1 fruit fly cellular context compared by ENCODE assay signal in the genomic region with DNA sequence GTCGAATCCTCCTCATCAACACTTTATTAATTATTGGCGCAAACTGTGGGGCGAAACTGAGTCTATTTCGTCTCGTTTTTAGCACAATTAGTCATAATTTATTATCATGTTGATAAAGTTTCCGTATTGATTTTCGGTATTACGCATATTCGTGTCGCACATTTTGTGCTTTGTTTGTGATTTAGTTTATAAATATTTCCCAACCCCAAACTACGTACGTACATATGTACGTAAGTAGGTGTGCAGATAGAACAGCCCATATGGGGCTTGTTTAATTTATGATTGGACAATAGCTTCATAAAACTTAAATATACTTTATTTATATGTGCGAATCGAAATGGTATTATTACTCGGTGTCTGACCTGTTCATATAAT.
A peak's percentile ranks its signal among the peaks of the same experiment; 100 is the strongest.
TF ChIP-seq lines count a peak whose summit lies in the region.

No protein-coding gene starts in this region.

TF ChIP-seq in whole organism, embryonic, 481 proteins besides CTCF, POLR2A, EP300 and RAD21 (continued from another document and continues in another):
- no peak for TF ChIP-seq row (GFP tag; IDR thresholded peaks at IDR 0.05; lab: Robert Waterston, UW)
- TF ChIP-seq HHEX (GFP tag; optimal IDR thresholded peaks at IDR 0.05; lab: Kevin White, UChicago) = peak; percentile 55
- no peak for TF ChIP-seq CG3847 (GFP tag; IDR thresholded peaks at IDR 0.05; lab: Robert Waterston, UW)
- TF ChIP-seq kni (GFP tag; optimal IDR thresholded peaks at IDR 0.05; lab: Kevin White, UChicago) = no peak
- no peak for TF ChIP-seq CG10654 (GFP tag; optimal IDR thresholded peaks at IDR 0.05; lab: Kevin White, UChicago)
- no peak for TF ChIP-seq D19B (GFP tag; optimal IDR thresholded peaks at IDR 0.05; lab: Kevin White, UChicago)
- no peak for TF ChIP-seq run (tag; optimal IDR thresholded peaks at IDR 0.05; lab: Kevin White, UChicago)
- TF ChIP-seq CG6654 (GFP tag; optimal IDR thresholded peaks at IDR 0.05; lab: Kevin White, UChicago) = no peak
- TF ChIP-seq ftz-f1 (GFP tag; optimal IDR thresholded peaks at IDR 0.05; lab: Kevin White, UChicago) = no peak
- no peak for TF ChIP-seq HLH4C (GFP tag; IDR thresholded peaks at IDR 0.05; lab: Robert Waterston, UW; ENCODE audit: partially characterized antibody)
- TF ChIP-seq ase (GFP tag; IDR thresholded peaks at IDR 0.05; lab: Robert Waterston, UW) = no peak
- no peak for TF ChIP-seq CG7271 (tag; optimal IDR thresholded peaks at IDR 0.05; lab: Kevin White, UChicago)
- TF ChIP-seq CG33213 (GFP tag; optimal IDR thresholded peaks at IDR 0.05; lab: Kevin White, UChicago) = no peak
- no peak for TF ChIP-seq zen2 (GFP tag; IDR thresholded peaks at IDR 0.05; lab: Robert Waterston, UW; ENCODE audit: partially characterized antibody)
- no peak for TF ChIP-seq repo (GFP tag; optimal IDR thresholded peaks at IDR 0.05; lab: Kevin White, UChicago)
- TF ChIP-seq ATbp (GFP tag; optimal IDR thresholded peaks at IDR 0.05; lab: Kevin White, UChicago) = no peak
- TF ChIP-seq tna (GFP tag; IDR thresholded peaks at IDR 0.05; lab: Robert Waterston, UW; ENCODE audit: partially characterized antibody) = no peak
- no peak for TF ChIP-seq ttk (GFP tag; IDR thresholded peaks at IDR 0.05; lab: Robert Waterston, UW)
- no peak for TF ChIP-seq bab2 (GFP tag; optimal IDR thresholded peaks at IDR 0.05; lab: Kevin White, UChicago)
- TF ChIP-seq CG15011 (GFP tag; optimal IDR thresholded peaks at IDR 0.05; lab: Kevin White, UChicago) = no peak
- TF ChIP-seq slbo (GFP tag; IDR thresholded peaks at IDR 0.05; lab: Robert Waterston, UW) = no peak; the same call in 1 of the 2 replicates
- TF ChIP-seq CG17612 (GFP tag; IDR thresholded peaks at IDR 0.05; lab: Robert Waterston, UW) = no peak
- TF ChIP-seq tin (GFP tag; optimal IDR thresholded peaks at IDR 0.05; lab: Kevin White, UChicago) = no peak
- no peak for TF ChIP-seq CG4707 (GFP tag; optimal IDR thresholded peaks at IDR 0.05; lab: Kevin White, UChicago)
- TF ChIP-seq dati (GFP tag; IDR thresholded peaks at IDR 0.05; lab: Robert Waterston, UW) = no peak
- no peak for TF ChIP-seq CG15696 (tag; optimal IDR thresholded peaks at IDR 0.05; lab: Kevin White, UChicago)
- no peak for TF ChIP-seq NK7.1 (GFP tag; optimal IDR thresholded peaks at IDR 0.05; lab: Kevin White, UChicago)
- TF ChIP-seq CG6272 (GFP tag; IDR thresholded peaks at IDR 0.05; lab: Robert Waterston, UW) = no peak
- peak; percentile 47 for TF ChIP-seq CG15514 (GFP tag; optimal IDR thresholded peaks at IDR 0.05; lab: Kevin White, UChicago)
- TF ChIP-seq Antp (GFP tag; optimal IDR thresholded peaks at IDR 0.05; lab: Kevin White, UChicago) = no peak
- peak; percentile 26 for TF ChIP-seq CG12769 (tag; optimal IDR thresholded peaks at IDR 0.05; lab: Kevin White, UChicago)
- no peak for TF ChIP-seq luna (GFP tag; optimal IDR thresholded peaks at IDR 0.05; lab: Kevin White, UChicago)
- no peak for TF ChIP-seq crc (GFP tag; optimal IDR thresholded peaks at IDR 0.05; lab: Kevin White, UChicago)
- TF ChIP-seq sc (optimal IDR thresholded peaks at IDR 0.05; lab: Kevin White, UChicago) = no peak
- no peak for TF ChIP-seq sc (GFP tag; optimal IDR thresholded peaks at IDR 0.05; lab: Kevin White, UChicago)
- TF ChIP-seq ems (GFP tag; optimal IDR thresholded peaks at IDR 0.05; lab: Kevin White, UChicago) = no peak
- no peak for TF ChIP-seq CG7839 (tag; optimal IDR thresholded peaks at IDR 0.05; lab: Kevin White, UChicago)
- no peak for TF ChIP-seq tio (GFP tag; optimal IDR thresholded peaks at IDR 0.05; lab: Kevin White, UChicago)
- no peak for TF ChIP-seq CG4404 (GFP tag; IDR thresholded peaks at IDR 0.05; lab: Robert Waterston, UW)
- no peak for TF ChIP-seq CG14710 (tag; optimal IDR thresholded peaks at IDR 0.05; lab: Kevin White, UChicago)
- TF ChIP-seq so (GFP tag; IDR thresholded peaks at IDR 0.05; lab: Robert Waterston, UW) = no peak
- TF ChIP-seq tx (GFP tag; optimal IDR thresholded peaks at IDR 0.05; lab: Kevin White, UChicago) = no peak
- TF ChIP-seq ci (GFP tag; IDR thresholded peaks at IDR 0.05; lab: Robert Waterston, UW) = no peak
- no peak for TF ChIP-seq tap (tag; optimal IDR thresholded peaks at IDR 0.05; lab: Kevin White, UChicago)
- TF ChIP-seq ssp (GFP tag; IDR thresholded peaks at IDR 0.05; lab: Robert Waterston, UW) = no peak
- TF ChIP-seq Kr (GFP tag; optimal IDR thresholded peaks at IDR 0.05; lab: Kevin White, UChicago) = no peak
- no peak for TF ChIP-seq jigr1 (GFP tag; IDR thresholded peaks at IDR 0.05; lab: Robert Waterston, UW)
- no peak for TF ChIP-seq da (GFP tag; optimal IDR thresholded peaks at IDR 0.05; lab: Kevin White, UChicago)
- 0 out of 3 replicates have a peak, but pooled peaks have one; percentile 5 for TF ChIP-seq gce (GFP tag; IDR thresholded peaks at IDR 0.05; lab: Robert Waterston, UW)
- TF ChIP-seq CG7786 (GFP tag; optimal IDR thresholded peaks at IDR 0.05; lab: Kevin White, UChicago) = no peak
- TF ChIP-seq CG6254 (GFP tag; optimal IDR thresholded peaks at IDR 0.05; lab: Kevin White, UChicago) = no peak
- TF ChIP-seq lab (GFP tag; optimal IDR thresholded peaks at IDR 0.05; lab: Kevin White, UChicago) = peak; percentile 56
- TF ChIP-seq stc (GFP tag; IDR thresholded peaks at IDR 0.05; lab: Robert Waterston, UW) = no peak
- no peak for TF ChIP-seq sima (GFP tag; optimal IDR thresholded peaks at IDR 0.05; lab: Kevin White, UChicago)
- no peak for TF ChIP-seq Ets65A (GFP tag; lab: Kevin White, UChicago)
- TF ChIP-seq Stat92E (GFP tag; optimal IDR thresholded peaks at IDR 0.05; lab: Kevin White, UChicago) = no peak
- no peak for TF ChIP-seq CG4820 (GFP tag; optimal IDR thresholded peaks at IDR 0.05; lab: Kevin White, UChicago)
- TF ChIP-seq Opbp (GFP tag; IDR thresholded peaks at IDR 0.05; lab: Robert Waterston, UW; ENCODE audit: partially characterized antibody) = no peak
- TF ChIP-seq Drgx (GFP tag; IDR thresholded peaks at IDR 0.05; lab: Robert Waterston, UW) = no peak
- TF ChIP-seq nau (GFP tag; optimal IDR thresholded peaks at IDR 0.05; lab: Kevin White, UChicago) = no peak
- no peak for TF ChIP-seq CG9437 (GFP tag; optimal IDR thresholded peaks at IDR 0.05; lab: Kevin White, UChicago)
- no peak for TF ChIP-seq tgo (GFP tag; IDR thresholded peaks at IDR 0.05; lab: Robert Waterston, UW)
- no peak for TF ChIP-seq CG18011 (GFP tag; optimal IDR thresholded peaks at IDR 0.05; lab: Kevin White, UChicago)
- TF ChIP-seq CG8478 (optimal IDR thresholded peaks at IDR 0.05; lab: Kevin White, UChicago) = no peak
- no peak for TF ChIP-seq CG8281 (tag; optimal IDR thresholded peaks at IDR 0.05; lab: Kevin White, UChicago)
- no peak for TF ChIP-seq CG15073 (GFP tag; optimal IDR thresholded peaks at IDR 0.05; lab: Kevin White, UChicago)
- no peak for TF ChIP-seq Fer2 (tag; optimal IDR thresholded peaks at IDR 0.05; lab: Kevin White, UChicago)
- no peak for TF ChIP-seq Ada2b (GFP tag; IDR thresholded peaks at IDR 0.05; lab: Robert Waterston, UW)
- TF ChIP-seq Bdp1 (GFP tag; optimal IDR thresholded peaks at IDR 0.05; lab: Kevin White, UChicago) = no peak
- no peak for TF ChIP-seq sna (GFP tag; IDR thresholded peaks at IDR 0.05; lab: Robert Waterston, UW; ENCODE audit: partially characterized antibody)
- no peak for TF ChIP-seq HLHmδ (GFP tag; optimal IDR thresholded peaks at IDR 0.05; lab: Kevin White, UChicago)
- no peak for TF ChIP-seq hth (optimal IDR thresholded peaks at IDR 0.05; lab: Kevin White, UChicago)
- TF ChIP-seq ewg (GFP tag; optimal IDR thresholded peaks at IDR 0.05; lab: Kevin White, UChicago) = no peak
- TF ChIP-seq CG31441 (GFP tag; IDR thresholded peaks at IDR 0.05; lab: Robert Waterston, UW) = no peak
- no peak for TF ChIP-seq croc (GFP tag; conservative IDR thresholded peaks at IDR 0.05; lab: Robert Waterston, UW)
- TF ChIP-seq gro (GFP tag; optimal IDR thresholded peaks at IDR 0.05; lab: Kevin White, UChicago) = no peak
- TF ChIP-seq C15 (GFP tag; IDR thresholded peaks at IDR 0.05; lab: Robert Waterston, UW) = no peak
- TF ChIP-seq CG3065 (GFP tag; optimal IDR thresholded peaks at IDR 0.05; lab: Kevin White, UChicago) = no peak
- no peak for TF ChIP-seq Asciz (GFP tag; optimal IDR thresholded peaks at IDR 0.05; lab: Kevin White, UChicago)
- no peak for TF ChIP-seq fd96Cb (tag; optimal IDR thresholded peaks at IDR 0.05; lab: Kevin White, UChicago)
- no peak for TF ChIP-seq Nf-YA (GFP tag; IDR thresholded peaks at IDR 0.05; lab: Robert Waterston, UW)
- TF ChIP-seq nerfin-2 (GFP tag; IDR thresholded peaks at IDR 0.05; lab: Robert Waterston, UW; ENCODE audit: partially characterized antibody) = no peak
- no peak for TF ChIP-seq sens-2 (GFP tag; IDR thresholded peaks at IDR 0.05; lab: Robert Waterston, UW)
- TF ChIP-seq crol (GFP tag; IDR thresholded peaks at IDR 0.05; lab: Robert Waterston, UW) = no peak
- no peak for TF ChIP-seq Dek (tag; optimal IDR thresholded peaks at IDR 0.05; lab: Kevin White, UChicago)
- TF ChIP-seq CG1529 (GFP tag; optimal IDR thresholded peaks at IDR 0.05; lab: Kevin White, UChicago) = no peak
- TF ChIP-seq ranshi (GFP tag; IDR thresholded peaks at IDR 0.05; lab: Robert Waterston, UW) = no peak
- no peak for TF ChIP-seq Ravus (GFP tag; IDR thresholded peaks at IDR 0.05; lab: Robert Waterston, UW)
- TF ChIP-seq wor (GFP tag; IDR thresholded peaks at IDR 0.05; lab: Robert Waterston, UW) = no peak
- no peak for TF ChIP-seq cad (GFP tag; optimal IDR thresholded peaks at IDR 0.05; lab: Kevin White, UChicago)
- TF ChIP-seq CG7357 (GFP tag; IDR thresholded peaks at IDR 0.05; lab: Robert Waterston, UW) = no peak
- no peak for TF ChIP-seq CG10565 (GFP tag; optimal IDR thresholded peaks at IDR 0.05; lab: Kevin White, UChicago)
- TF ChIP-seq zf30C (GFP tag; optimal IDR thresholded peaks at IDR 0.05; lab: Kevin White, UChicago) = no peak
- TF ChIP-seq CG18764 (GFP tag; optimal IDR thresholded peaks at IDR 0.05; lab: Kevin White, UChicago) = no peak
- no peak for TF ChIP-seq CG1647 (GFP tag; optimal IDR thresholded peaks at IDR 0.05; lab: Kevin White, UChicago)
- TF ChIP-seq org-1 (GFP tag; optimal IDR thresholded peaks at IDR 0.05; lab: Kevin White, UChicago) = no peak
- TF ChIP-seq MBD-R2 (GFP tag; IDR thresholded peaks at IDR 0.05; lab: Robert Waterston, UW) = no peak
- no peak for TF ChIP-seq CG14050 (GFP tag; IDR thresholded peaks at IDR 0.05; lab: Robert Waterston, UW)
- peak; percentile 56; the same call in 1 of the 2 replicates for TF ChIP-seq sob (GFP tag; IDR thresholded peaks at IDR 0.05; lab: Robert Waterston, UW)
- no peak for TF ChIP-seq CG12391 (tag; optimal IDR thresholded peaks at IDR 0.05; lab: Kevin White, UChicago)
- TF ChIP-seq CrebB (tag; optimal IDR thresholded peaks at IDR 0.05; lab: Kevin White, UChicago) = no peak
- 0 out of 2 replicates have a peak, but pooled peaks have one; percentile 31 for TF ChIP-seq CG10321 (GFP tag; IDR thresholded peaks at IDR 0.05; lab: Robert Waterston, UW)
- TF ChIP-seq danr (GFP tag; IDR thresholded peaks at IDR 0.05; lab: Robert Waterston, UW) = no peak
- no peak for TF ChIP-seq CG14667 (GFP tag; IDR thresholded peaks at IDR 0.05; lab: Robert Waterston, UW)
- no peak for TF ChIP-seq vfl (GFP tag; optimal IDR thresholded peaks at IDR 0.05; lab: Kevin White, UChicago)
- peak; percentile 21 for TF ChIP-seq Hmr (GFP tag; optimal IDR thresholded peaks at IDR 0.05; lab: Kevin White, UChicago)
- TF ChIP-seq zfh2 (GFP tag; optimal IDR thresholded peaks at IDR 0.05; lab: Kevin White, UChicago) = no peak
- no peak for TF ChIP-seq NC2β (GFP tag; optimal IDR thresholded peaks at IDR 0.05; lab: Kevin White, UChicago)
- TF ChIP-seq sisA (GFP tag; IDR thresholded peaks at IDR 0.05; lab: Robert Waterston, UW) = no peak
- TF ChIP-seq CkIIα-i1 (GFP tag; IDR thresholded peaks at IDR 0.05; lab: Robert Waterston, UW) = no peak
- TF ChIP-seq CG2678 (tag; optimal IDR thresholded peaks at IDR 0.05; lab: Kevin White, UChicago) = peak; percentile 30
- TF ChIP-seq CG6683 (GFP tag; optimal IDR thresholded peaks at IDR 0.05; lab: Kevin White, UChicago) = no peak
- no peak for TF ChIP-seq Ssrp (tag; optimal IDR thresholded peaks at IDR 0.05; lab: Kevin White, UChicago)
- no peak for TF ChIP-seq Lim3 (GFP tag; IDR thresholded peaks at IDR 0.05; lab: Robert Waterston, UW)
- no peak for TF ChIP-seq CG10147 (GFP tag; optimal IDR thresholded peaks at IDR 0.05; lab: Kevin White, UChicago)
- no peak for TF ChIP-seq ac (GFP tag; optimal IDR thresholded peaks at IDR 0.05; lab: Kevin White, UChicago)
- TF ChIP-seq Camta (GFP tag; optimal IDR thresholded peaks at IDR 0.05; lab: Kevin White, UChicago) = no peak
- no peak for TF ChIP-seq knrl (GFP tag; IDR thresholded peaks at IDR 0.05; lab: Robert Waterston, UW; ENCODE audit: partially characterized antibody)
- TF ChIP-seq HmgZ (tag; optimal IDR thresholded peaks at IDR 0.05; lab: Kevin White, UChicago) = no peak
- no peak for TF ChIP-seq nmo (GFP tag; optimal IDR thresholded peaks at IDR 0.05; lab: Kevin White, UChicago)
- TF ChIP-seq nerfin-1 (tag; optimal IDR thresholded peaks at IDR 0.05; lab: Kevin White, UChicago) = no peak
- no peak for TF ChIP-seq CG7372 (GFP tag; IDR thresholded peaks at IDR 0.05; lab: Robert Waterston, UW)
- TF ChIP-seq CG9817 (tag; optimal IDR thresholded peaks at IDR 0.05; lab: Kevin White, UChicago) = no peak
- no peak; the same call in 2 of the 3 replicates for TF ChIP-seq dysf (GFP tag; IDR thresholded peaks at IDR 0.05; lab: Robert Waterston, UW)
- TF ChIP-seq CG9876 (GFP tag; optimal IDR thresholded peaks at IDR 0.05; lab: Kevin White, UChicago) = no peak
- no peak for TF ChIP-seq Hr3 (GFP tag; optimal IDR thresholded peaks at IDR 0.05; lab: Kevin White, UChicago)
- no peak for TF ChIP-seq ham (GFP tag; IDR thresholded peaks at IDR 0.05; lab: Robert Waterston, UW)
- TF ChIP-seq dmrt11E (tag; optimal IDR thresholded peaks at IDR 0.05; lab: Kevin White, UChicago) = no peak
- TF ChIP-seq sens (GFP tag; lab: Kevin White, UChicago) = peak; percentile 73
- no peak for TF ChIP-seq Hr51 (GFP tag; optimal IDR thresholded peaks at IDR 0.05; lab: Kevin White, UChicago)
- TF ChIP-seq CG15479 (GFP tag; optimal IDR thresholded peaks at IDR 0.05; lab: Kevin White, UChicago) = no peak
- TF ChIP-seq fd3F (GFP tag; optimal IDR thresholded peaks at IDR 0.05; lab: Kevin White, UChicago) = peak; percentile 46
- peak; percentile 69 for TF ChIP-seq CG12071 (GFP tag; optimal IDR thresholded peaks at IDR 0.05; lab: Kevin White, UChicago)
- TF ChIP-seq dimm (GFP tag; IDR thresholded peaks at IDR 0.05; lab: Robert Waterston, UW) = no peak
- no peak for TF ChIP-seq CG16813 (GFP tag; IDR thresholded peaks at IDR 0.05; lab: Robert Waterston, UW; ENCODE audit: partially characterized antibody)
- TF ChIP-seq Dip3 (GFP tag; optimal IDR thresholded peaks at IDR 0.05; lab: Kevin White, UChicago) = no peak
- no peak for TF ChIP-seq CG5953 (GFP tag; IDR thresholded peaks at IDR 0.05; lab: Robert Waterston, UW)
